Fruit fly (Drosophila melanogaster): Measurements from ENCODE around the gene scaf6.

DNA sequence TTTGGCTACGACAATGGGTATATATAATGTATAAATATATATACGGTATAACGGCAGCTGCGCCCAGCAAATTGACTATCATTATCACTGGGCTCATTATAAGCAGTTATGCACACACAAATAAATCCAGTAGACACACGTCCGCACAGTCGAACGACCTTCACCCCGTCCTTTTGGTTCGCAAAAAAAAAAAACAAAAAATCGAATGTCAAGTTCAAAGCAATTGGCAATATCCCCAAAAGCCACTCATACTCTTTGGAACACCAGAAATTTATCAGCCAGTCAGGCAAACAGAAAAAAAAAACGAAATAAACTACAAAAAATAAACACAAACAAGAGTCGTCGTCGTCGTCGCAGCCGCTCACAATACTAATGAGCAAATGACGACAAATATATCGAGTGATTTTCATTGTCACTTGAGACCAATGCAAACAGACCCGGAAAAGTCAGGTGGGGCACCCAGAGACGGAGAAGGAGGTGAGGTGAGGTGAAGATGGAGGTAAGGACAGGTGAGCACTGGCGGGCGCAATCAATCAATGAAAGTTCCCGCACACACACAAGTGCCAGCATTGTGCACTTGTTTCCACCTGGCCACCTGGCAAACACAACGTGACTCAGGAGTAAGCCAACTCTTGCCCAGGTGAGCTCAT is 37.5 kb downstream of the scaf6 start:
- TF ChIP-seq fkh (GFP tag; optimal IDR thresholded peaks at IDR 0.05) (peak; percentile 89), Blimp-1 (GFP tag; optimal IDR thresholded peaks at IDR 0.05) (no peak), Ets96B (tag; optimal IDR thresholded peaks at IDR 0.05) (no peak), Eip75B (GFP tag; optimal IDR thresholded peaks at IDR 0.05) (no peak), CG8632 (GFP tag; optimal IDR thresholded peaks at IDR 0.05) (no peak), svp (GFP tag) (no peak)
